Fruit fly (Drosophila melanogaster): ENCODE measurements around the gene Rab27.

Rab27 gene

dm6 chrX:1465707-1466504 lies 10.9 kb downstream of the Rab27 start, which contains the start of the genes O-fut2 and CG14777 (continued):
- TF ChIP-seq CG6276 (GFP tag; optimal IDR thresholded peaks at IDR 0.05) (no peak), spab (GFP tag; optimal IDR thresholded peaks at IDR 0.05) (no peak), CG3919 (GFP tag; optimal IDR thresholded peaks at IDR 0.05) (peak; percentile 53), pdm3 (GFP tag; optimal IDR thresholded peaks at IDR 0.05) (peak; percentile 81), Met (GFP tag; optimal IDR thresholded peaks at IDR 0.05) (no peak), Eip78C (GFP tag) (peak; percentile 92), topi (GFP tag; optimal IDR thresholded peaks at IDR 0.05) (peak; percentile 53), Ets21C (GFP tag; optimal IDR thresholded peaks at IDR 0.05) (peak; percentile 49), CG10669 (GFP tag; optimal IDR thresholded peaks at IDR 0.05) (no peak), CG8119 (GFP tag; IDR thresholded peaks at IDR 0.05) (peak; percentile 69)

- no peak for TF ChIP-seq CG34406 (GFP tag; optimal IDR thresholded peaks at IDR 0.05)
- TF ChIP-seq CG7368 (GFP tag; optimal IDR thresholded peaks at IDR 0.05) = no peak
- TF ChIP-seq dac (GFP tag; optimal IDR thresholded peaks at IDR 0.05) = no peak
- TF ChIP-seq Blimp-1 (GFP tag; optimal IDR thresholded peaks at IDR 0.05) = no peak
- no peak for TF ChIP-seq Met (GFP tag; optimal IDR thresholded peaks at IDR 0.05)
Observed at dm6 chrX:1464033-1464432, 12.7 kb downstream of the Rab27 start, which contains the start of gene Ns3. Gene Ns3 (minus strand): TSS chrX:1464220.

- TF ChIP-seq Ets96B (tag; optimal IDR thresholded peaks at IDR 0.05) (no peak), CG6808 (GFP tag; optimal IDR thresholded peaks at IDR 0.05) (peak; percentile 21), CG8119 (GFP tag; IDR thresholded peaks at IDR 0.05) (no peak), Sox15 (GFP tag; optimal IDR thresholded peaks at IDR 0.05) (no peak), CG34406 (GFP tag; optimal IDR thresholded peaks at IDR 0.05) (no peak), fkh (GFP tag; optimal IDR thresholded peaks at IDR 0.05) (no peak), CG3032 (tag; optimal IDR thresholded peaks at IDR 0.05) (no peak), CG4318 (GFP tag; optimal IDR thresholded peaks at IDR 0.05) (no peak), acj6 (GFP tag; optimal IDR thresholded peaks at IDR 0.05) (no peak), Eip78C (GFP tag) (peak; percentile 66), CG1621 (tag; optimal IDR thresholded peaks at IDR 0.05) (no peak), Ets21C (GFP tag; optimal IDR thresholded peaks at IDR 0.05) (no peak), svp (GFP tag) (peak; percentile 88), Hr38 (GFP tag; optimal IDR thresholded peaks at IDR 0.05) (no peak), ss (GFP tag; optimal IDR thresholded peaks at IDR 0.05) (peak; percentile 60 to 67)
Observed at dm6 chrX:1461544-1461943, 15.2 kb downstream of the Rab27 start, which contains the start of gene CG14787. Gene CG14787 (minus strand): TSS chrX:1461676.

- TF ChIP-seq lz (GFP tag; optimal IDR thresholded peaks at IDR 0.05) = no peak
- TF ChIP-seq Eip93F (GFP tag; optimal IDR thresholded peaks at IDR 0.05) = no peak
- no peak for TF ChIP-seq CG8319 (GFP tag; optimal IDR thresholded peaks at IDR 0.05)
- TF ChIP-seq spab (GFP tag; optimal IDR thresholded peaks at IDR 0.05) = no peak
- 0 out of 3 replicates have a peak, but pooled peaks have one; percentile 9 for TF ChIP-seq eg (GFP tag; IDR thresholded peaks at IDR 0.05)
- no peak for TF ChIP-seq fkh (GFP tag; optimal IDR thresholded peaks at IDR 0.05)
- TF ChIP-seq CG4318 (GFP tag; optimal IDR thresholded peaks at IDR 0.05) = no peak
- TF ChIP-seq CG6808 (GFP tag; optimal IDR thresholded peaks at IDR 0.05) = peak; percentile 100
Observed at dm6 chrX:1460278-1460872, 16.4 kb downstream of the Rab27 start, which contains the start of gene Lrpprc2. Gene Lrpprc2 (minus strand): TSS chrX:1460617.

dm6 chrX:1456954-1457353 lies 19.8 kb downstream of the Rab27 start, which contains the start of gene CG14785:
Gene CG14785 (minus strand): TSS chrX:1457054.
- TF ChIP-seq fd85E (GFP tag; optimal IDR thresholded peaks at IDR 0.05) = no peak

Data from whole organism, prepupa.